Worm (Caenorhabditis elegans): Measurements from ENCODE around the gene tag-124.

tag-124 gene

DNA sequence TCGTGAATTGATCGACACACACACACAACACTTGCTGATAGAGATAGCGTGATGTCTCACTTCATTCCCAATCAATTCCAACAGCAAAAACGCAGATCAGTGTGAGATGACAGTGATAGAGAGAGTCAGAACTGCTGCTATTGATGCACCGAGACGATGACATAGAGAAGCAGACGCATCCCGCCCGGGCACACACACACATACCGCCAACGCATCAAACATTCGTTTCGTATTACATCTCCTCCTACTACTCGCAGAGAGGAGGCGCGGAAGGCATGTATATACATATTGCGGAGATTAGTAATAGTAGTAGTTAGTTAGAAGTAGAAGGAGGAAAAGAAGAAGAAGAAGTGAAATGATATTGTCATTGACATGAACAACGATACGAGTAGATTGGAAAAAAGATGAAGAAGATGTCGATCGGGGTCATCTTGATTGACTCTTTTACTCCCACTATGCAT is 28.3 kb downstream of the tag-124 start (continued):
- TF ChIP-seq ceh-28 (tag; optimal IDR thresholded peaks at IDR 0.05) (peak; percentile 22), F26F4.8 (GFP tag; conservative IDR thresholded peaks at IDR 0.05) (no peak), dve-1 (tag; optimal IDR thresholded peaks at IDR 0.05; ENCODE audit: insufficient read depth) (peak; percentile 66), madf-9 (GFP tag; conservative IDR thresholded peaks at IDR 0.05) (peak; percentile 44; the same call in 1 of the 2 replicates), ztf-11 (tag; optimal IDR thresholded peaks at IDR 0.05) (no peak), ceh-82 (tag; optimal IDR thresholded peaks at IDR 0.05) (no peak), D1046.2 (GFP tag; IDR thresholded peaks at IDR 0.05) (no peak), aha-1 (tag) (peak; percentile 76), dpl-1 (GFP tag; optimal IDR thresholded peaks at IDR 0.05) (peak; percentile 37), duxl-1 (tag; optimal IDR thresholded peaks at IDR 0.05; ENCODE audit: poor library complexity) (no peak), ztf-7 (tag; optimal IDR thresholded peaks at IDR 0.05) (no peak), tra-1 (GFP tag; IDR thresholded peaks at IDR 0.05) (peak; percentile 53), R02D3.7 (tag; optimal IDR thresholded peaks at IDR 0.05) (no peak), nhr-42 (GFP tag; IDR thresholded peaks at IDR 0.05) (no peak), unc-62 (GFP tag; optimal IDR thresholded peaks at IDR 0.05 in 1 of 2) (peak in 1 of 2 experiments; percentile 42), unc-62 (tag; optimal IDR thresholded peaks at IDR 0.05) (no peak), pha-4 (GFP tag; IDR thresholded peaks at IDR 0.05) (peak; percentile 66), pha-4 (tag; optimal IDR thresholded peaks at IDR 0.05) (peak; percentile 18), nhr-102 (tag; optimal IDR thresholded peaks at IDR 0.05) (peak; percentile 1), set-16 (GFP tag; IDR thresholded peaks at IDR 0.05) (peak; percentile 34; the same call in 1 of the 2 replicates), egl-27 (tag; optimal IDR thresholded peaks at IDR 0.05) (no peak), cey-2 (tag; optimal IDR thresholded peaks at IDR 0.05; ENCODE audit: borderline replicate concordance, insufficient read depth) (no peak), lin-15B (tag; optimal IDR thresholded peaks at IDR 0.05) (no peak), zip-11 (GFP tag; IDR thresholded peaks at IDR 0.05) (no peak), ama-1 (optimal IDR thresholded peaks at IDR 0.05) (peak; percentile 2), mxl-3 (GFP tag; optimal IDR thresholded peaks at IDR 0.05) (peak; percentile 94), saeg-2 (GFP tag; IDR thresholded peaks at IDR 0.05) (0 out of 2 replicates have a peak, but pooled peaks have one; percentile 18), ces-1 (GFP tag; optimal IDR thresholded peaks at IDR 0.05) (no peak), arid-1 (GFP tag; conservative IDR thresholded peaks at IDR 0.05) (no peak), aly-2 (tag; optimal IDR thresholded peaks at IDR 0.05) (no peak), daf-16 (GFP tag; optimal IDR thresholded peaks at IDR 0.05) (no peak), daf-16 (tag; optimal IDR thresholded peaks at IDR 0.05) (peak; percentile 68), ZK337.2 (GFP tag; IDR thresholded peaks at IDR 0.05) (no peak), ceh-20 (GFP tag; IDR thresholded peaks at IDR 0.05) (no peak), daf-12 (tag; optimal IDR thresholded peaks at IDR 0.05) (no peak), nhr-28 (tag; optimal IDR thresholded peaks at IDR 0.05) (peak; percentile 93), hif-1 (tag; optimal IDR thresholded peaks at IDR 0.05) (no peak), Y75B8A.6 (GFP tag; IDR thresholded peaks at IDR 0.05) (no peak), nhr-237 (tag; optimal IDR thresholded peaks at IDR 0.05) (no peak), spr-1 (tag; optimal IDR thresholded peaks at IDR 0.05) (peak; percentile 24), lsy-2 (tag; optimal IDR thresholded peaks at IDR 0.05) (peak; percentile 45 to 48), dmd-9 (GFP tag; IDR thresholded peaks at IDR 0.05) (no peak), nhr-48 (tag; optimal IDR thresholded peaks at IDR 0.05) (no peak), lir-3 (tag; optimal IDR thresholded peaks at IDR 0.05) (no peak), vab-7 (GFP tag; IDR thresholded peaks at IDR 0.05) (no peak)

Measured in whole organism, L4 larva.